Worm (Caenorhabditis elegans) whole organism, young adult: ENCODE data around the gene xrn-1.

Experiments used
- B0336.3 ChIP-seq: fragments of 200-800 bp; sonication (Bioruptor generic); IDR thresholded peaks from 2 replicates; pipeline ENCODE4 v1.3.6; 2022; ENCODE audit warnings: missing genetic modification characterization, missing compliant biosample characterization
- C06A6.2 ChIP-seq: fragments of 200-800 bp; sonication (Bioruptor generic); conservative IDR thresholded peaks from 2 replicates; pipeline ENCODE4 v1.3.6; 2022; ENCODE audit warnings: missing genetic modification characterization, missing compliant biosample characterization
- C17E4.6 ChIP-seq: fragments of 200-800 bp; sonication (Bioruptor generic); IDR thresholded peaks from 2 replicates; pipeline ENCODE4 v1.3.6; 2022; ENCODE audit warnings: missing genetic modification reagents, missing genetic modification characterization, missing compliant biosample characterization
- D2030.7 ChIP-seq: fragments of 200-800 bp; sonication (Bioruptor generic); IDR thresholded peaks from 2 replicates; pipeline ENCODE4 v1.3.6; 2022; ENCODE audit warnings: missing genetic modification reagents, missing genetic modification characterization, missing compliant biosample characterization
- F10E7.11 ChIP-seq: sonication (generic microtip); optimal IDR thresholded peaks from 2 replicates; lab custom pipeline; 2017; ENCODE audit warnings: mild to moderate bottlenecking, missing genetic modification characterization, moderate library complexity, missing compliant biosample characterization
- F22D6.2 ChIP-seq: sonication (generic microtip); optimal IDR thresholded peaks from 2 replicates; lab custom pipeline; 2016; ENCODE audit warnings: mild to moderate bottlenecking, missing genetic modification characterization, missing compliant biosample characterization
- F33H1.4 ChIP-seq: fragments of 200-800 bp; sonication (Bioruptor generic); IDR thresholded peaks from 2 replicates; pipeline ENCODE4 v1.3.6; 2022; ENCODE audit warnings: missing genetic modification reagents, missing genetic modification characterization, missing compliant biosample characterization
- F37B4.10 ChIP-seq: fragments of 200-800 bp; sonication (Bioruptor generic); IDR thresholded peaks from 2 replicates; pipeline ENCODE4 v1.3.6; 2022; ENCODE audit warnings: missing genetic modification characterization, missing compliant biosample characterization
- F52B5.7 ChIP-seq: sonication (generic microtip); optimal IDR thresholded peaks from 2 replicates; lab custom pipeline; 2016; ENCODE audit warnings: mild to moderate bottlenecking, missing genetic modification characterization, missing compliant biosample characterization
- F57A8.1 ChIP-seq: fragments of 200-800 bp; sonication (Bioruptor generic); optimal IDR thresholded peaks from 2 replicates; lab custom pipeline; 2018; ENCODE audit warnings: mild to moderate bottlenecking, missing genetic modification characterization, moderate library complexity, missing compliant biosample characterization
- Y56A3A.18 ChIP-seq: fragments of 200-800 bp; sonication (Bioruptor generic); IDR thresholded peaks from 2 replicates; pipeline ENCODE4 v1.3.6; 2022; ENCODE audit warnings: missing genetic modification reagents, missing genetic modification characterization, missing compliant biosample characterization
- ZK185.1 ChIP-seq: sonication (generic microtip); optimal IDR thresholded peaks from 2 replicates; lab custom pipeline; 2016; ENCODE audit warnings: mild to moderate bottlenecking, missing genetic modification characterization, missing compliant biosample characterization; ENCODE audit not compliant: poor library complexity, severe bottlenecking
- aptf-2 ChIP-seq: fragments of 200-800 bp; sonication (Bioruptor generic); conservative IDR thresholded peaks from 2 replicates; pipeline ENCODE4 v1.3.6; 2022; ENCODE audit warnings: missing genetic modification reagents, missing genetic modification characterization, missing compliant biosample characterization
- bed-1 ChIP-seq: fragments of 200-800 bp; sonication (Bioruptor generic); IDR thresholded peaks from 2 replicates; pipeline ENCODE4 v1.3.6; 2022; ENCODE audit warnings: missing genetic modification reagents, missing genetic modification characterization, missing compliant biosample characterization
- ceh-40 ChIP-seq: fragments of 200-800 bp; sonication (Bioruptor generic); IDR thresholded peaks from 2 replicates; pipeline ENCODE4 v1.3.6; 2022; ENCODE audit warnings: missing genetic modification characterization, missing compliant biosample characterization
- ceh-79 ChIP-seq: sonication (generic microtip); optimal IDR thresholded peaks from 2 replicates; lab custom pipeline; 2017; ENCODE audit warnings: mild to moderate bottlenecking, missing genetic modification characterization, missing compliant biosample characterization
- ceh-91 ChIP-seq: fragments of 200-800 bp; sonication (Bioruptor generic); IDR thresholded peaks from 2 replicates; pipeline ENCODE4 v1.3.6; 2022; ENCODE audit warnings: missing genetic modification reagents, missing genetic modification characterization, missing compliant biosample characterization
- dpff-1 ChIP-seq: sonication (generic microtip); optimal IDR thresholded peaks from 2 replicates; lab custom pipeline; 2017; ENCODE audit warnings: mild to moderate bottlenecking, missing genetic modification characterization, missing compliant biosample characterization
- dpl-1 ChIP-seq: fragments of 150-350 bp; optimal IDR thresholded peaks from 2 replicates; lab custom pipeline; 2014; ENCODE audit warnings: missing biosample characterization, missing genetic modification reagents, missing genetic modification characterization
- egl-18 ChIP-seq: fragments of 200-800 bp; sonication (Bioruptor generic); IDR thresholded peaks from 2 replicates; pipeline ENCODE4 v1.3.6; 2022; ENCODE audit warnings: missing genetic modification reagents, missing genetic modification characterization, missing compliant biosample characterization
- egrh-3 ChIP-seq: fragments of 200-800 bp; sonication (Bioruptor generic); IDR thresholded peaks from 2 replicates; pipeline ENCODE4 v1.3.6; 2022; ENCODE audit warnings: missing genetic modification reagents, missing genetic modification characterization, missing compliant biosample characterization
- ekl-4 ChIP-seq: fragments of 200-800 bp; sonication (Bioruptor generic); IDR thresholded peaks from 2 replicates; pipeline ENCODE4 v1.3.6; 2022; ENCODE audit warnings: missing genetic modification reagents, missing genetic modification characterization, missing compliant biosample characterization
- fkh-3 ChIP-seq: sonication (generic microtip); optimal IDR thresholded peaks from 2 replicates; lab custom pipeline; 2016; ENCODE audit warnings: mild to moderate bottlenecking, missing genetic modification characterization, missing compliant biosample characterization
- him-1 ChIP-seq: sonication (generic microtip); optimal IDR thresholded peaks from 2 replicates; lab custom pipeline; 2016; ENCODE audit warnings: missing genotype, missing genetic modification reagents, missing genetic modification characterization, missing compliant biosample characterization
- hmg-20 ChIP-seq: fragments of 200-800 bp; sonication (Bioruptor generic); IDR thresholded peaks from 2 replicates; pipeline ENCODE4 v1.3.6; 2022; ENCODE audit warnings: missing genetic modification reagents, missing genetic modification characterization, missing compliant biosample characterization
- hsf-1 ChIP-seq: fragments of 200-800 bp; sonication (Bioruptor generic); IDR thresholded peaks from 2 replicates; pipeline ENCODE4 v1.3.6; 2022; ENCODE audit warnings: missing genetic modification reagents, missing genetic modification characterization, missing compliant biosample characterization
- lag-1 ChIP-seq: fragments of 200-800 bp; sonication (Bioruptor generic); IDR thresholded peaks from 2 replicates; pipeline ENCODE4 v1.3.6; 2022; ENCODE audit warnings: missing genetic modification reagents, missing genetic modification characterization, missing compliant biosample characterization
- let-607 ChIP-seq, 2 experiments: fragments of 200-800 bp in 1 of 2; sonication (Bioruptor generic) in 1 of 2; sonication (generic microtip) in 1 of 2; optimal IDR thresholded peaks; 2 replicates each; lab custom pipeline; 2016 to 2018; ENCODE audit warnings: mild to moderate bottlenecking in 2 of 2, missing compliant biosample characterization in 2 of 2, missing genetic modification characterization in 2 of 2, moderate library complexity in 2 of 2, missing genotype in 1 of 2
- lsl-1 ChIP-seq: fragments of 200-800 bp; sonication (Bioruptor generic); optimal IDR thresholded peaks from 2 replicates; lab custom pipeline; 2018; ENCODE audit warnings: mild to moderate bottlenecking, missing genetic modification characterization, moderate library complexity, missing compliant biosample characterization
- mcd-1 ChIP-seq: fragments of 200-800 bp; sonication (Bioruptor generic); IDR thresholded peaks from 2 replicates; pipeline ENCODE4 v1.3.6; 2022; ENCODE audit warnings: missing genetic modification reagents, missing genetic modification characterization, missing compliant biosample characterization
- mel-28 ChIP-seq: sonication (generic microtip); optimal IDR thresholded peaks from 2 replicates; lab custom pipeline; 2016; ENCODE audit warnings: borderline replicate concordance, mild to moderate bottlenecking, missing genetic modification characterization, missing compliant biosample characterization
- nfya-1 ChIP-seq: sonication (generic microtip); optimal IDR thresholded peaks from 2 replicates; lab custom pipeline; 2017; ENCODE audit warnings: antibody characterized with exemption, missing compliant biosample characterization, missing genetic modification characterization, borderline replicate concordance; ENCODE audit not compliant: insufficient read depth
- nfyb-1 ChIP-seq: fragments of 200-800 bp; sonication (Bioruptor generic); IDR thresholded peaks from 2 replicates; pipeline ENCODE4 v1.3.6; 2022; ENCODE audit warnings: missing genetic modification reagents, missing genetic modification characterization, missing compliant biosample characterization
- nhr-90 ChIP-seq: sonication (generic microtip); optimal IDR thresholded peaks from 2 replicates; lab custom pipeline; 2016; ENCODE audit warnings: missing genotype, mild to moderate bottlenecking, missing genetic modification characterization, missing compliant biosample characterization
- pbrm-1 ChIP-seq: fragments of 200-800 bp; sonication (Bioruptor generic); IDR thresholded peaks from 2 replicates; pipeline ENCODE4 v1.3.6; 2022; ENCODE audit warnings: missing genetic modification reagents, missing genetic modification characterization, missing compliant biosample characterization
- pha-4 ChIP-seq: fragments of 150-350 bp; sonication (generic microtip); optimal IDR thresholded peaks from 2 replicates; lab custom pipeline; 2014; ENCODE audit warnings: missing biosample characterization, missing genetic modification reagents, missing genetic modification characterization
- rec-8 ChIP-seq, 2 experiments: sonication (generic microtip); optimal IDR thresholded peaks; 2 replicates each; lab custom pipeline; 2016; ENCODE audit warnings: mild to moderate bottlenecking in 2 of 2, missing genetic modification characterization in 2 of 2, missing genetic modification reagents in 2 of 2, missing genotype in 2 of 2, missing biosample characterization in 1 of 2, missing compliant biosample characterization in 1 of 2, moderate library complexity in 1 of 2
- repo-1 ChIP-seq: sonication (generic microtip); optimal IDR thresholded peaks from 2 replicates; lab custom pipeline; 2017; ENCODE audit warnings: mild to moderate bottlenecking, missing genetic modification characterization, missing compliant biosample characterization
- rpc-1 ChIP-seq, 2 experiments: fragments of 150-350 bp in 1 of 2; sonication (generic microtip) in 1 of 2; optimal IDR thresholded peaks; 2 replicates each; lab custom pipeline; 2014 to 2018; ENCODE audit warnings: missing biosample characterization in 1 of 2, missing genetic modification characterization in 1 of 2, missing genetic modification reagents in 1 of 2, missing genotype in 1 of 2
- snpc-1.1 ChIP-seq: sonication (generic microtip); optimal IDR thresholded peaks from 2 replicates; lab custom pipeline; 2017; ENCODE audit warnings: missing genetic modification characterization, mild to moderate bottlenecking, missing compliant biosample characterization, antibody characterized with exemption, moderate library complexity, missing genotype, missing genetic modification reagents; ENCODE audit not compliant: insufficient read depth
- snpc-1.3 ChIP-seq: sonication (generic microtip); optimal IDR thresholded peaks from 2 replicates; lab custom pipeline; 2017; ENCODE audit warnings: missing genetic modification characterization, mild to moderate bottlenecking, missing compliant biosample characterization, antibody characterized with exemption, moderate library complexity, missing genotype, missing genetic modification reagents; ENCODE audit not compliant: insufficient read depth
- snpc-3.4 ChIP-seq: sonication (generic microtip); optimal IDR thresholded peaks from 2 replicates; lab custom pipeline; 2017; ENCODE audit warnings: missing genetic modification characterization, mild to moderate bottlenecking, missing compliant biosample characterization, antibody characterized with exemption, moderate library complexity, missing genotype, missing genetic modification reagents
- snpc-4 ChIP-seq, 5 experiments: fragments of 150-350 bp in 1 of 5; sonication (generic microtip) in 4 of 5; optimal IDR thresholded peaks; 2 replicates each; lab custom pipeline; 2014 to 2018; ENCODE audit warnings: missing genetic modification characterization in 5 of 5, missing biosample characterization in 3 of 5, antibody characterized with exemption in 2 of 5, mild to moderate bottlenecking in 2 of 5, missing compliant biosample characterization in 2 of 5, missing genotype in 2 of 5, moderate library complexity in 2 of 5, missing genetic modification reagents in 1 of 5
- tlf-1 ChIP-seq: fragments of 200-800 bp; sonication (Bioruptor generic); optimal IDR thresholded peaks from 2 replicates; lab custom pipeline; 2018; ENCODE audit warnings: mild to moderate bottlenecking, missing genetic modification characterization, missing compliant biosample characterization
- zim-3 ChIP-seq: sonication (generic microtip); optimal IDR thresholded peaks from 2 replicates; lab custom pipeline; 2017; ENCODE audit warnings: mild to moderate bottlenecking, missing genetic modification characterization, moderate library complexity, missing compliant biosample characterization
- ztf-26 ChIP-seq: sonication (generic microtip); optimal IDR thresholded peaks from 2 replicates; lab custom pipeline; 2017; ENCODE audit warnings: missing genetic modification characterization, missing compliant biosample characterization
- ztf-6 ChIP-seq: fragments of 200-800 bp; sonication (Bioruptor generic); IDR thresholded peaks from 2 replicates; pipeline ENCODE4 v1.3.6; 2022; ENCODE audit warnings: missing genetic modification reagents, missing genetic modification characterization, missing compliant biosample characterization

The xrn-1 gene

DNA sequence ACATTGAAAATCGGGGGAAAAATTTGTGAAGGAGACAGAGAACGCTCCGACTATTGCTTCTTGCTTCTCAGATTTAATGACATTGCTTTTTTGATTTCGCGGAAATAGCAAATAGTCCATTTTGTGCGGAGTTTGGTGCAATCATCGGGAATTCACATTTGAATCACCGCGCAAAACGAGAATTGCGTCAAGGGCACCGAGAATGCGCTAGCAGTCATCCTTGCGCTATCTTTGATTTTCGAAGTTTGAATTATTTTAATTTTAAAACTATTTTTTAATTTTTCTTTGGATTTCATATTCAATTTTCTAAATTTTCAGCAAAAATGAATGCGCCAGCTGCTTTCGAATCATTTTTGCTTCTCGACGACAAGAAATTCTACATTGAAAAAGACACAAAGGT lies 8.9 kb upstream of the xrn-1 start, which contains the start of gene rpb-11 (continued):
- no peak for TF ChIP-seq ceh-40 (GFP tag; lab: Robert Waterston, UW)
- TF ChIP-seq rec-8 (tag; optimal IDR thresholded peaks at IDR 0.05; lab: Kevin White, UChicago): no peak
- no peak for TF ChIP-seq fkh-3
- peak; percentile 70 for TF ChIP-seq snpc-1.1 (tag; lab: Kevin White, UChicago)
- TF ChIP-seq snpc-1.3 (tag; lab: Kevin White, UChicago): no peak
- no peak for TF ChIP-seq ceh-79 (tag; lab: Kevin White, UChicago)
- no peak for TF ChIP-seq egl-18
- TF ChIP-seq C17E4.6 (GFP tag; lab: Robert Waterston, UW): peak; percentile 83
- TF ChIP-seq rpc-1 (optimal IDR thresholded peaks at IDR 0.05; lab: Kevin White, UChicago): no peak
- TF ChIP-seq rpc-1 (tag; optimal IDR thresholded peaks at IDR 0.05; lab: Kevin White, UChicago): no peak
- TF ChIP-seq ztf-6: no peak
- TF ChIP-seq F57A8.1 (GFP tag; lab: Kevin White, UChicago): no peak
- TF ChIP-seq F37B4.10 (GFP tag; lab: Robert Waterston, UW): no peak
- peak; percentile 90; the same call in 1 of the 2 replicates for TF ChIP-seq pbrm-1 (GFP tag; lab: Robert Waterston, UW)
- peak; percentile 77 for TF ChIP-seq snpc-3.4 (tag; lab: Kevin White, UChicago)
- TF ChIP-seq ceh-91 (GFP tag; lab: Robert Waterston, UW): peak; percentile 72
- no peak for TF ChIP-seq mel-28
- peak; percentile 91 for TF ChIP-seq tlf-1 (GFP tag; lab: Kevin White, UChicago)
- peak; percentile 97 for TF ChIP-seq dpl-1 (GFP tag; lab: Kevin White, UChicago)
- TF ChIP-seq F10E7.11 (tag; lab: Kevin White, UChicago): peak; percentile 40
- TF ChIP-seq ztf-26 (tag; lab: Kevin White, UChicago): peak; percentile 83
- peak; percentile 82 for TF ChIP-seq repo-1 (tag; lab: Kevin White, UChicago)
- TF ChIP-seq dpff-1 (tag; lab: Kevin White, UChicago): no peak
- TF ChIP-seq F33H1.4 (GFP tag; lab: Robert Waterston, UW): peak; percentile 76
- no peak for TF ChIP-seq aptf-2
- TF ChIP-seq mcd-1 (GFP tag; lab: Robert Waterston, UW): peak; percentile 96
- TF ChIP-seq him-1 (tag; lab: Kevin White, UChicago): peak; percentile 38
- peak; percentile 48 for TF ChIP-seq pha-4 (tag; lab: Kevin White, UChicago)
- TF ChIP-seq C06A6.2 (GFP tag; lab: Robert Waterston, UW): peak; percentile 83
- TF ChIP-seq ZK185.1: peak; percentile 83
- TF ChIP-seq zim-3 (tag; lab: Kevin White, UChicago): no peak
- TF ChIP-seq hmg-20: peak; percentile 83; the same call in 1 of the 2 replicates
- no peak for TF ChIP-seq F52B5.7 (tag; lab: Kevin White, UChicago)
- TF ChIP-seq hsf-1 (GFP tag; lab: Robert Waterston, UW): peak; percentile 74
- TF ChIP-seq bed-1 (GFP tag; lab: Robert Waterston, UW): no peak
- no peak for TF ChIP-seq egrh-3 (GFP tag; lab: Robert Waterston, UW)
- peak; percentile 81 for TF ChIP-seq B0336.3
- no peak for TF ChIP-seq lag-1 (GFP tag; lab: Robert Waterston, UW)
- TF ChIP-seq nfyb-1 (GFP tag; lab: Robert Waterston, UW): peak; percentile 90
- TF ChIP-seq ekl-4: peak; percentile 95
- TF ChIP-seq let-607 (tag; optimal IDR thresholded peaks at IDR 0.05; lab: Kevin White, UChicago): peak in 1 of 2 experiments; percentile 66
- peak; percentile 86 for TF ChIP-seq D2030.7
- peak; percentile 79 for TF ChIP-seq lsl-1 (GFP tag; lab: Kevin White, UChicago)
- peak; percentile 91 for TF ChIP-seq Y56A3A.18 (GFP tag; lab: Robert Waterston, UW)
- TF ChIP-seq F22D6.2: peak; percentile 65
- TF ChIP-seq nfya-1: no peak
- no peak for TF ChIP-seq snpc-4 (GFP tag; optimal IDR thresholded peaks at IDR 0.05; lab: Kevin White, UChicago)
- peak; percentile 56 to 88 (median 84) for TF ChIP-seq snpc-4 (tag; optimal IDR thresholded peaks at IDR 0.05; lab: Kevin White, UChicago)
- TF ChIP-seq nhr-90 (tag; lab: Kevin White, UChicago): peak; percentile 12
